Fruit fly (Drosophila melanogaster) whole organism, embryonic: ENCODE results near the gene dati.

ENCODE experiments used
- Adf1 ChIP-seq: fragments of 200-800 bp; sonication (Bioruptor generic); IDR thresholded peaks from 2 replicates; pipeline ENCODE4 v1.3.6; 2022; ENCODE audit warnings: missing biosample characterization, missing genetic modification characterization
- Bgb ChIP-seq: fragments of 200-800 bp; sonication (Bioruptor generic); IDR thresholded peaks from 2 replicates; pipeline ENCODE4 v1.3.6; 2022; ENCODE audit warnings: missing biosample characterization, missing genetic modification characterization; ENCODE audit not compliant: partially characterized antibody
- CG10274 ChIP-seq: fragments of 200-800 bp; sonication (Bioruptor generic); optimal IDR thresholded peaks from 3 replicates; lab custom pipeline; 2017; ENCODE audit warnings: missing biosample characterization, mild to moderate bottlenecking, missing genetic modification characterization
- CG10979 ChIP-seq: fragments of 200-800 bp; sonication (Bioruptor generic); optimal IDR thresholded peaks from 2 replicates; lab custom pipeline; 2018; ENCODE audit warnings: missing biosample characterization, mild to moderate bottlenecking, missing genetic modification characterization, moderate library complexity
- CG12219 ChIP-seq: fragments of 200-800 bp; sonication (Bioruptor generic); optimal IDR thresholded peaks from 3 replicates; lab custom pipeline; 2018; ENCODE audit warnings: missing biosample characterization, mild to moderate bottlenecking, missing genetic modification characterization
- CG12942 ChIP-seq: fragments of 200-800 bp; sonication (Bioruptor generic); optimal IDR thresholded peaks from 3 replicates; lab custom pipeline; 2016; ENCODE audit warnings: missing biosample characterization, missing genetic modification characterization
- CG2120 ChIP-seq: fragments of 200-800 bp; sonication (Bioruptor generic); optimal IDR thresholded peaks from 3 replicates; lab custom pipeline; 2016; ENCODE audit warnings: missing biosample characterization, missing genetic modification characterization
- CG2199 ChIP-seq: fragments of 200-800 bp; sonication (Bioruptor generic); IDR thresholded peaks from 3 replicates; pipeline ENCODE4 v1.3.6; 2022; ENCODE audit warnings: missing biosample characterization, missing genetic modification characterization
- CG31224 ChIP-seq: fragments of 200-800 bp; sonication (Bioruptor generic); IDR thresholded peaks from 2 replicates; pipeline ENCODE4 v1.3.6; 2022; ENCODE audit warnings: missing biosample characterization, missing genetic modification characterization
- CG32767 ChIP-seq: fragments of 200-800 bp; sonication (Bioruptor generic); IDR thresholded peaks from 2 replicates; pipeline ENCODE4 v1.3.6; 2022; ENCODE audit warnings: missing biosample characterization, missing genetic modification characterization
- CG34376 ChIP-seq: fragments of 200-800 bp; sonication (Bioruptor generic); optimal IDR thresholded peaks from 2 replicates; lab custom pipeline; 2018; ENCODE audit warnings: missing biosample characterization, mild to moderate bottlenecking, missing genetic modification characterization
- CG4360 ChIP-seq: fragments of 200-800 bp; sonication (Bioruptor generic); IDR thresholded peaks from 2 replicates; pipeline ENCODE4 v1.3.6; 2022; ENCODE audit warnings: missing biosample characterization, missing genetic modification characterization
- CG4424 ChIP-seq: fragments of 200-800 bp; sonication (Bioruptor generic); optimal IDR thresholded peaks from 3 replicates; lab custom pipeline; 2016; ENCODE audit warnings: missing biosample characterization, missing genetic modification characterization
- CG5180 ChIP-seq: fragments of 200-800 bp; sonication (Bioruptor generic); optimal IDR thresholded peaks from 3 replicates; lab custom pipeline; 2017; ENCODE audit warnings: missing biosample characterization, missing genetic modification characterization, mild to moderate bottlenecking, moderate library complexity, missing genetic modification reagents
- CG6854 ChIP-seq: fragments of 200-800 bp; sonication (Bioruptor generic); optimal IDR thresholded peaks from 3 replicates; lab custom pipeline; 2017; ENCODE audit warnings: missing biosample characterization, mild to moderate bottlenecking, missing genetic modification characterization
- ERR ChIP-seq: fragments of 200-800 bp; sonication (Bioruptor generic); optimal IDR thresholded peaks from 2 replicates; lab custom pipeline; 2016; ENCODE audit warnings: missing biosample characterization, missing genetic modification characterization
- HHEX ChIP-seq: fragments of 200-800 bp; sonication (Bioruptor generic); optimal IDR thresholded peaks from 3 replicates; lab custom pipeline; 2017; ENCODE audit warnings: missing biosample characterization, mild to moderate bottlenecking, missing genetic modification characterization, missing genetic modification reagents
- HLH3B ChIP-seq: fragments of 200-800 bp; sonication (Bioruptor generic); IDR thresholded peaks from 2 replicates; pipeline ENCODE4 v1.3.6; 2022; ENCODE audit warnings: missing biosample characterization, missing genetic modification characterization
- HmgD ChIP-seq: fragments of 200-800 bp; sonication (Bioruptor generic); optimal IDR thresholded peaks from 3 replicates; lab custom pipeline; 2016; ENCODE audit warnings: missing biosample characterization, missing genetic modification characterization
- Hsf ChIP-seq: fragments of 200-800 bp; sonication (Bioruptor generic); optimal IDR thresholded peaks from 3 replicates; lab custom pipeline; 2016; ENCODE audit warnings: missing biosample characterization, missing genetic modification characterization
- Kr ChIP-seq: fragments of 200-800 bp; sonication (Bioruptor generic); optimal IDR thresholded peaks from 2 replicates; lab custom pipeline; 2017; ENCODE audit warnings: missing biosample characterization, mild to moderate bottlenecking, missing genetic modification characterization
- Lhr ChIP-seq: fragments of 200-800 bp; sonication (Bioruptor generic); optimal IDR thresholded peaks from 3 replicates; lab custom pipeline; 2017; ENCODE audit warnings: mild to moderate bottlenecking, missing biosample characterization, missing genetic modification reagents, missing genetic modification characterization
- Med ChIP-seq: fragments of 200-800 bp; sonication (Bioruptor generic); peaks from one replicate; lab custom pipeline; 2016; ENCODE audit warnings: missing biosample characterization, missing genetic modification characterization, mild to moderate bottlenecking, inconsistent platforms, moderate library complexity
- Nf-YA ChIP-seq: fragments of 200-800 bp; sonication (Bioruptor generic); IDR thresholded peaks from 2 replicates; pipeline ENCODE4 v1.3.6; 2022; ENCODE audit warnings: missing biosample characterization, missing genetic modification characterization
- Nf-YB ChIP-seq: fragments of 200-800 bp; sonication (Bioruptor generic); optimal IDR thresholded peaks from 3 replicates; lab custom pipeline; 2019; ENCODE audit warnings: missing biosample characterization, mild to moderate bottlenecking, missing genetic modification characterization, moderate library complexity
- Sox100B ChIP-seq: fragments of 200-800 bp; sonication (Bioruptor generic); optimal IDR thresholded peaks from 3 replicates; lab custom pipeline; 2018; ENCODE audit warnings: missing biosample characterization, mild to moderate bottlenecking, missing genetic modification characterization
- Ssrp ChIP-seq: fragments of 200-800 bp; sonication (Bioruptor generic); optimal IDR thresholded peaks from 2 replicates; lab custom pipeline; 2018; ENCODE audit warnings: missing biosample characterization, mild to moderate bottlenecking, missing genetic modification characterization, moderate library complexity
- bab2 ChIP-seq: fragments of 200-800 bp; sonication (Bioruptor generic); optimal IDR thresholded peaks from 2 replicates; lab custom pipeline; 2016; ENCODE audit warnings: missing biosample characterization, missing genetic modification characterization
- cg ChIP-seq: fragments of 200-800 bp; sonication (Bioruptor generic); optimal IDR thresholded peaks from 3 replicates; lab custom pipeline; 2019; ENCODE audit warnings: missing biosample characterization, mild to moderate bottlenecking, missing genetic modification characterization, moderate library complexity
- ci ChIP-seq: fragments of 200-800 bp; sonication (Bioruptor generic); IDR thresholded peaks from 3 replicates; pipeline ENCODE4 v1.3.6; 2022; ENCODE audit warnings: missing biosample characterization, missing genetic modification characterization
- gce ChIP-seq: fragments of 200-800 bp; sonication (Bioruptor generic); IDR thresholded peaks from 3 replicates; pipeline ENCODE4 v1.3.6; 2022; ENCODE audit warnings: missing biosample characterization, missing genetic modification characterization
- gsb ChIP-seq: fragments of 200-800 bp; sonication (Bioruptor generic); IDR thresholded peaks from 2 replicates; pipeline ENCODE4 v1.3.6; 2022; ENCODE audit warnings: missing biosample characterization, missing genetic modification characterization
- knrl ChIP-seq: fragments of 200-800 bp; sonication (Bioruptor generic); IDR thresholded peaks from 3 replicates; pipeline ENCODE4 v1.3.6; 2022; ENCODE audit warnings: missing biosample characterization, missing genetic modification characterization; ENCODE audit not compliant: partially characterized antibody
- lmd ChIP-seq: fragments of 200-800 bp; sonication (Bioruptor generic); IDR thresholded peaks from 2 replicates; pipeline ENCODE4 v1.3.6; 2022; ENCODE audit warnings: missing biosample characterization, missing genetic modification characterization
- lola ChIP-seq, 3 experiments: fragments of >200 bp in 2 of 3; fragments of 200-800 bp in 1 of 3; sonication (Bioruptor generic) in 1 of 3; optimal IDR thresholded peaks; 2 replicates each; lab custom pipeline; 2017 to 2019; ENCODE audit warnings: missing biosample characterization in 3 of 3, missing genetic modification characterization in 3 of 3, mild to moderate bottlenecking in 1 of 3, moderate library complexity in 1 of 3
- nerfin-1 ChIP-seq: fragments of 200-800 bp; sonication (Bioruptor generic); optimal IDR thresholded peaks from 3 replicates; lab custom pipeline; 2019; ENCODE audit warnings: missing biosample characterization, mild to moderate bottlenecking, missing genetic modification characterization, moderate library complexity
- pita ChIP-seq: fragments of 200-800 bp; sonication (Bioruptor generic); optimal IDR thresholded peaks from 2 replicates; lab custom pipeline; 2017; ENCODE audit warnings: missing biosample characterization, mild to moderate bottlenecking, missing genetic modification characterization
- repo ChIP-seq: fragments of 200-800 bp; sonication (Bioruptor generic); optimal IDR thresholded peaks from 2 replicates; lab custom pipeline; 2016; ENCODE audit warnings: missing biosample characterization, missing genetic modification characterization
- row ChIP-seq: fragments of 200-800 bp; sonication (Bioruptor generic); IDR thresholded peaks from 3 replicates; pipeline ENCODE4 v1.3.6; 2022; ENCODE audit warnings: missing biosample characterization, missing genetic modification characterization
- sd ChIP-seq: fragments of 200-800 bp; sonication (Bioruptor generic); optimal IDR thresholded peaks from 3 replicates; lab custom pipeline; 2018; ENCODE audit warnings: missing biosample characterization, mild to moderate bottlenecking, missing genetic modification characterization, moderate library complexity
- seq ChIP-seq: fragments of 200-800 bp; sonication (Bioruptor generic); IDR thresholded peaks from 2 replicates; pipeline ENCODE4 v1.3.6; 2022; ENCODE audit warnings: missing biosample characterization, missing genetic modification characterization
- slbo ChIP-seq: fragments of 200-800 bp; sonication (Bioruptor generic); IDR thresholded peaks from 2 replicates; pipeline ENCODE4 v1.3.6; 2022; ENCODE audit warnings: missing biosample characterization, missing genetic modification characterization
- sob ChIP-seq: fragments of 200-800 bp; sonication (Bioruptor generic); IDR thresholded peaks from 2 replicates; pipeline ENCODE4 v1.3.6; 2022; ENCODE audit warnings: missing biosample characterization, missing genetic modification characterization
- ssp ChIP-seq: fragments of 200-800 bp; sonication (Bioruptor generic); IDR thresholded peaks from 2 replicates; pipeline ENCODE4 v1.3.6; 2022; ENCODE audit warnings: missing biosample characterization, missing genetic modification characterization
- stc ChIP-seq: fragments of 200-800 bp; sonication (Bioruptor generic); IDR thresholded peaks from 2 replicates; pipeline ENCODE4 v1.3.6; 2022; ENCODE audit warnings: missing biosample characterization, missing genetic modification characterization
- tio ChIP-seq: fragments of 200-800 bp; sonication (Bioruptor generic); optimal IDR thresholded peaks from 2 replicates; lab custom pipeline; 2017; ENCODE audit warnings: missing biosample characterization, missing genetic modification characterization, inconsistent platforms
- trem ChIP-seq: fragments of 200-800 bp; optimal IDR thresholded peaks from 3 replicates; lab custom pipeline; 2019; ENCODE audit warnings: missing biosample characterization, mild to moderate bottlenecking, missing genetic modification characterization, moderate library complexity
- tup ChIP-seq: fragments of 200-800 bp; sonication (Bioruptor generic); optimal IDR thresholded peaks from 2 replicates; lab custom pipeline; 2016; ENCODE audit warnings: missing biosample characterization, mild to moderate bottlenecking, missing genetic modification characterization, moderate library complexity
- twi ChIP-seq: fragments of 200-800 bp; optimal IDR thresholded peaks from 2 replicates; lab custom pipeline; 2019; ENCODE audit warnings: missing biosample characterization, mild to moderate bottlenecking, missing genetic modification characterization, moderate library complexity
- vvl ChIP-seq: fragments of 200-800 bp; sonication (Bioruptor generic); IDR thresholded peaks from 2 replicates; pipeline ENCODE4 v1.3.6; 2022; ENCODE audit warnings: missing biosample characterization, missing genetic modification characterization
- z ChIP-seq: fragments of 200-800 bp; sonication (Bioruptor generic); IDR thresholded peaks from 3 replicates; pipeline ENCODE4 v1.3.6; 2022; ENCODE audit warnings: missing biosample characterization, missing genetic modification characterization
- zfh1 ChIP-seq: fragments of 200-800 bp; sonication (Bioruptor generic); IDR thresholded peaks from 3 replicates; pipeline ENCODE4 v1.3.6; 2022; ENCODE audit warnings: missing biosample characterization, missing genetic modification characterization

Gene dati

dm6 chr4:385227-385795 is 10.1 kb downstream of the dati start:
- no peak for TF ChIP-seq CG4360 (GFP tag; lab: Robert Waterston, UW)
- TF ChIP-seq CG2199 (GFP tag; lab: Robert Waterston, UW), result 0 out of 3 replicates have a peak, but pooled peaks have one; percentile 46
- TF ChIP-seq HLH3B (GFP tag; lab: Robert Waterston, UW), result no peak
- no peak for TF ChIP-seq Lhr (GFP tag; lab: Kevin White, UChicago)
- TF ChIP-seq vvl (GFP tag; lab: Robert Waterston, UW), result no peak
- TF ChIP-seq ci (GFP tag; lab: Robert Waterston, UW), result no peak
- TF ChIP-seq CG10274 (GFP tag; lab: Kevin White, UChicago), result no peak
- no peak for TF ChIP-seq sd (tag; lab: Kevin White, UChicago)
- TF ChIP-seq Bgb, result no peak
- TF ChIP-seq gsb (GFP tag; lab: Robert Waterston, UW), result no peak
- no peak for TF ChIP-seq ssp
- no peak for TF ChIP-seq Sox100B
- no peak for TF ChIP-seq Hsf (GFP tag; lab: Kevin White, UChicago)
- TF ChIP-seq CG12219, result no peak
- TF ChIP-seq pita, result no peak
- TF ChIP-seq Adf1 (GFP tag; lab: Robert Waterston, UW), result no peak
- TF ChIP-seq stc (GFP tag; lab: Robert Waterston, UW), result no peak
- no peak for TF ChIP-seq tio (GFP tag; lab: Kevin White, UChicago)
- no peak for TF ChIP-seq slbo (GFP tag; lab: Robert Waterston, UW)
- TF ChIP-seq z (GFP tag; lab: Robert Waterston, UW), result peak; percentile 77
- TF ChIP-seq sob, result no peak
- peak; percentile 5 for TF ChIP-seq twi (tag; lab: Kevin White, UChicago)
- TF ChIP-seq Nf-YA (GFP tag; lab: Robert Waterston, UW), result no peak
- peak; percentile 92 for TF ChIP-seq Nf-YB
- TF ChIP-seq zfh1 (GFP tag; lab: Robert Waterston, UW), result no peak
- TF ChIP-seq CG2120 (GFP tag; lab: Kevin White, UChicago), result no peak
- no peak for TF ChIP-seq gce
- no peak for TF ChIP-seq HmgD (GFP tag; lab: Kevin White, UChicago)
- TF ChIP-seq CG31224 (GFP tag; lab: Robert Waterston, UW), result no peak
- no peak for TF ChIP-seq Kr (GFP tag; lab: Kevin White, UChicago)
- TF ChIP-seq CG34376 (GFP tag; lab: Kevin White, UChicago), result no peak
- no peak for TF ChIP-seq HHEX (GFP tag; lab: Kevin White, UChicago)
- TF ChIP-seq nerfin-1 (tag; lab: Kevin White, UChicago), result no peak
- peak; percentile 56; the same call in 1 of the 2 replicates for TF ChIP-seq seq (GFP tag; lab: Robert Waterston, UW)
- no peak for TF ChIP-seq lmd (GFP tag; lab: Robert Waterston, UW)
- no peak for TF ChIP-seq CG6854 (GFP tag; lab: Kevin White, UChicago)
- no peak for TF ChIP-seq CG4424
- TF ChIP-seq CG10979 (tag; lab: Kevin White, UChicago), result no peak
- TF ChIP-seq CG12942 (GFP tag; lab: Kevin White, UChicago), result no peak
- TF ChIP-seq row, result no peak
- TF ChIP-seq lola (GFP tag; optimal IDR thresholded peaks at IDR 0.05; lab: Kevin White, UChicago), result no peak
- TF ChIP-seq tup (GFP tag; lab: Kevin White, UChicago), result no peak
- no peak for TF ChIP-seq Med (GFP tag; lab: Kevin White, UChicago)
- no peak for TF ChIP-seq ERR (GFP tag; lab: Kevin White, UChicago)
- TF ChIP-seq repo (GFP tag; lab: Kevin White, UChicago), result no peak
- no peak for TF ChIP-seq Ssrp
- TF ChIP-seq cg (GFP tag; lab: Kevin White, UChicago), result peak; percentile 76
- no peak for TF ChIP-seq bab2
- TF ChIP-seq knrl (GFP tag; lab: Robert Waterston, UW), result no peak
- TF ChIP-seq CG32767 (GFP tag; lab: Robert Waterston, UW), result no peak
- no peak for TF ChIP-seq trem (tag; lab: Kevin White, UChicago)
- peak; percentile 75 for TF ChIP-seq CG5180
